Fruit fly (Drosophila melanogaster) S2 (cell line): ENCODE results near the gene CG34447.

Source experiments
- CG8478 ChIP-seq: fragments of >200 bp; optimal IDR thresholded peaks from 2 replicates; lab custom pipeline; 2018
- CTCF ChIP-seq, 2 experiments: fragments of >200 bp; optimal IDR thresholded peaks; 2 replicates each; lab custom pipeline; 2018

- TF ChIP-seq CTCF (optimal IDR thresholded peaks at IDR 0.05; lab: Kevin White, UChicago) (no peak), CG8478 (lab: Kevin White, UChicago) (no peak)
Observed at dm6 chr2L:2394872-2395271, 24.9 kb downstream of the CG34447 start.
